Fruit fly (Drosophila melanogaster): ENCODE measurements around the gene CG13023.

- TF ChIP-seq psq (optimal IDR thresholded peaks at IDR 0.05) (no peak), Dll (optimal IDR thresholded peaks at IDR 0.05) (no peak), pan (optimal IDR thresholded peaks at IDR 0.05) (no peak), usp (GFP tag; optimal IDR thresholded peaks at IDR 0.05) (no peak), CG8478 (optimal IDR thresholded peaks at IDR 0.05) (no peak), EcR (GFP tag; optimal IDR thresholded peaks at IDR 0.05) (no peak)
These were observed 48.6 kb upstream of the CG13023 start for dm6 chr3L:16975638-16976528.
